Fruit fly (Drosophila melanogaster): ENCODE measurements around the gene Osi19.

DNA sequence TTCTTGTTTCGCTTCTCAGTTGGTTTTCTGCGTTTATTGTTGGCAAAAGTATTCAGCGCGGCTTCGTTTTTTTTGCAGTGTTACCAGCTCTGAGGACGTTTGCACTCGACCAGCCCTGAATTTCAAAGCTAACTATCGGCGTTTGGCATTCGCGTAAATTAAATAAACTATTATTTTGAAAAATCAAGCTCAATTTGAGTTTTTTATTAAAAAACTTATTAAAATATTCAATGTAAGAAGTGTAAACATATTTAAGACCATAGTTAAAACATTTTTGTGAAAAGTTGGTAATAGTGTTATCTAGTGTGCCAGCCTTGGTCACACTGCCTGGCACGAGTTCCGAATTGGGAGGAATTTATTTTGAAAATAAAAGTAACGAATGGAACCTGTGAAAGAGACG is 10.7 kb downstream of the Osi19 start, which contains the start of the genes SmD2 and CG18048:
- TF ChIP-seq dsf (GFP tag; optimal IDR thresholded peaks at IDR 0.05; ENCODE audit: borderline replicate concordance) (no peak), N (GFP tag; optimal IDR thresholded peaks at IDR 0.05) (no peak), lola (GFP tag; optimal IDR thresholded peaks at IDR 0.05) (no peak), br (GFP tag; optimal IDR thresholded peaks at IDR 0.05) (no peak)

Data from whole organism, wandering third instar larva.